Fruit fly (Drosophila melanogaster) whole organism, prepupa: ENCODE results near the gene Nhe2.
A peak's percentile ranks its signal among the peaks of the same experiment; 100 is the strongest.

Experiments used
- CG11294 ChIP-seq: fragments of 200-800 bp; sonication (Bioruptor generic); IDR thresholded peaks from 2 replicates; pipeline ENCODE4 v1.3.6; 2022; ENCODE audit warnings: missing biosample characterization, missing genetic modification characterization
- CG11762 ChIP-seq: fragments of 200-800 bp; sonication (Bioruptor generic); optimal IDR thresholded peaks from 3 replicates; lab custom pipeline; 2016; ENCODE audit warnings: missing biosample characterization, missing genetic modification characterization; ENCODE audit not compliant: insufficient read depth
- CG11902 ChIP-seq: fragments of 200-800 bp; sonication (Bioruptor generic); optimal IDR thresholded peaks from 3 replicates; lab custom pipeline; 2016; ENCODE audit warnings: missing biosample characterization, missing genetic modification characterization
- CG15336 ChIP-seq: fragments of 200-800 bp; sonication (Bioruptor generic); IDR thresholded peaks from 2 replicates; pipeline ENCODE4 v1.3.6; 2022; ENCODE audit warnings: missing biosample characterization, missing genetic modification characterization
- CG1621 ChIP-seq: fragments of 200-800 bp; sonication (Bioruptor generic); optimal IDR thresholded peaks from 3 replicates; lab custom pipeline; 2018; ENCODE audit warnings: missing biosample characterization, mild to moderate bottlenecking, missing genetic modification characterization
- CG16779 ChIP-seq: fragments of 200-800 bp; sonication (Bioruptor generic); optimal IDR thresholded peaks from 3 replicates; lab custom pipeline; 2017; ENCODE audit warnings: missing biosample characterization, mild to moderate bottlenecking, missing genetic modification characterization
- CG31627 ChIP-seq: fragments of 200-800 bp; sonication (Bioruptor generic); optimal IDR thresholded peaks from 3 replicates; lab custom pipeline; 2016; ENCODE audit warnings: missing biosample characterization, missing genetic modification characterization
- CG32006 ChIP-seq: fragments of 200-800 bp; sonication (Bioruptor generic); optimal IDR thresholded peaks from 3 replicates; lab custom pipeline; 2017; ENCODE audit warnings: missing biosample characterization, mild to moderate bottlenecking, missing genetic modification characterization
- CG34406 ChIP-seq: fragments of 200-800 bp; sonication (Bioruptor generic); optimal IDR thresholded peaks from 3 replicates; lab custom pipeline; 2016; ENCODE audit warnings: missing biosample characterization, missing genetic modification characterization
- CG3919 ChIP-seq: fragments of 200-800 bp; sonication (Bioruptor generic); optimal IDR thresholded peaks from 3 replicates; lab custom pipeline; 2016; ENCODE audit warnings: missing biosample characterization, missing genetic modification characterization
- CG4318 ChIP-seq: fragments of 200-800 bp; sonication (Bioruptor generic); optimal IDR thresholded peaks from 3 replicates; lab custom pipeline; 2017; ENCODE audit warnings: missing biosample characterization, mild to moderate bottlenecking, missing genetic modification characterization
- CG6276 ChIP-seq: fragments of 200-800 bp; sonication (Bioruptor generic); optimal IDR thresholded peaks from 2 replicates; lab custom pipeline; 2017; ENCODE audit warnings: missing biosample characterization, mild to moderate bottlenecking, missing genetic modification characterization
- CG6792 ChIP-seq: fragments of 200-800 bp; sonication (Bioruptor generic); optimal IDR thresholded peaks from 3 replicates; lab custom pipeline; 2016; ENCODE audit warnings: missing biosample characterization, missing genetic modification characterization
- CG6808 ChIP-seq: fragments of 200-800 bp; sonication (Bioruptor generic); optimal IDR thresholded peaks from 3 replicates; lab custom pipeline; 2017; ENCODE audit warnings: missing biosample characterization, missing genetic modification characterization, mild to moderate bottlenecking, moderate library complexity, missing genetic modification reagents
- CG7368 ChIP-seq: fragments of 200-800 bp; sonication (Bioruptor generic); optimal IDR thresholded peaks from 3 replicates; lab custom pipeline; 2016; ENCODE audit warnings: missing biosample characterization, missing genetic modification characterization
- CG8119 ChIP-seq: fragments of 200-800 bp; sonication (Bioruptor generic); IDR thresholded peaks from 3 replicates; pipeline ENCODE4 v1.3.6; 2022; ENCODE audit warnings: missing biosample characterization, missing genetic modification characterization
- CG8632 ChIP-seq: fragments of 200-800 bp; sonication (Bioruptor generic); optimal IDR thresholded peaks from 3 replicates; lab custom pipeline; 2016; ENCODE audit warnings: missing biosample characterization, missing genetic modification characterization
- CG9139 ChIP-seq: fragments of 200-800 bp; sonication (Bioruptor generic); optimal IDR thresholded peaks from 3 replicates; lab custom pipeline; 2017; ENCODE audit warnings: missing biosample characterization, mild to moderate bottlenecking, missing genetic modification characterization
- Eip75B ChIP-seq: fragments of 200-800 bp; sonication (Bioruptor generic); optimal IDR thresholded peaks from 3 replicates; lab custom pipeline; 2016; ENCODE audit warnings: missing biosample characterization, missing genetic modification characterization
- Eip78C ChIP-seq: fragments of 200-800 bp; sonication (Bioruptor generic); peaks from one replicate; lab custom pipeline; 2016; ENCODE audit warnings: missing biosample characterization, missing genetic modification characterization
- Eip93F ChIP-seq: fragments of 200-800 bp; sonication (Bioruptor generic); optimal IDR thresholded peaks from 2 replicates; lab custom pipeline; 2016; ENCODE audit warnings: missing biosample characterization, mild to moderate bottlenecking, missing genetic modification characterization
- Ets21C ChIP-seq: fragments of 200-800 bp; sonication (Bioruptor generic); optimal IDR thresholded peaks from 3 replicates; lab custom pipeline; 2016; ENCODE audit warnings: missing biosample characterization, missing genetic modification characterization
- Ets96B ChIP-seq: fragments of 200-800 bp; optimal IDR thresholded peaks from 2 replicates; lab custom pipeline; 2019; ENCODE audit warnings: missing biosample characterization, mild to moderate bottlenecking, missing genetic modification characterization, moderate library complexity
- Gug ChIP-seq: fragments of 200-800 bp; sonication (Bioruptor generic); IDR thresholded peaks from 2 replicates; pipeline ENCODE4 v1.3.6; 2022; ENCODE audit warnings: missing biosample characterization, missing genetic modification characterization
- Hr4 ChIP-seq: fragments of 200-800 bp; sonication (Bioruptor generic); optimal IDR thresholded peaks from 3 replicates; lab custom pipeline; 2016; ENCODE audit warnings: missing biosample characterization, missing genetic modification characterization
- Lpt ChIP-seq: fragments of 200-800 bp; sonication (Bioruptor generic); optimal IDR thresholded peaks from 3 replicates; lab custom pipeline; 2016; ENCODE audit warnings: missing biosample characterization, missing genetic modification characterization
- Smox ChIP-seq: fragments of 200-800 bp; sonication (Bioruptor generic); optimal IDR thresholded peaks from 3 replicates; lab custom pipeline; 2016; ENCODE audit warnings: missing biosample characterization, missing genetic modification characterization
- Sox102F ChIP-seq: fragments of 200-800 bp; sonication (Bioruptor generic); optimal IDR thresholded peaks from 2 replicates; lab custom pipeline; 2016; ENCODE audit warnings: missing biosample characterization, mild to moderate bottlenecking, missing genetic modification characterization
- Sox14 ChIP-seq: fragments of 200-800 bp; sonication (Bioruptor generic); optimal IDR thresholded peaks from 3 replicates; lab custom pipeline; 2016; ENCODE audit warnings: missing biosample characterization, missing genetic modification characterization
- Sox15 ChIP-seq: fragments of 200-800 bp; sonication (Bioruptor generic); optimal IDR thresholded peaks from 3 replicates; lab custom pipeline; 2016; ENCODE audit warnings: missing biosample characterization, missing genetic modification characterization
- achi ChIP-seq: fragments of 200-800 bp; sonication (Bioruptor generic); optimal IDR thresholded peaks from 3 replicates; lab custom pipeline; 2016; ENCODE audit warnings: missing biosample characterization, missing genetic modification characterization
- cyc ChIP-seq: fragments of 200-800 bp; sonication (Bioruptor generic); optimal IDR thresholded peaks from 3 replicates; lab custom pipeline; 2016; ENCODE audit warnings: missing biosample characterization, missing genetic modification characterization
- dac ChIP-seq: fragments of 200-800 bp; sonication (Bioruptor generic); optimal IDR thresholded peaks from 2 replicates; lab custom pipeline; 2017; ENCODE audit warnings: missing biosample characterization, mild to moderate bottlenecking, missing genetic modification characterization
- dsx ChIP-seq: fragments of 200-800 bp; optimal IDR thresholded peaks from 3 replicates; lab custom pipeline; 2019; ENCODE audit warnings: missing biosample characterization, mild to moderate bottlenecking, missing genetic modification characterization, moderate library complexity; ENCODE audit not compliant: poor library complexity, severe bottlenecking
- eg ChIP-seq: fragments of 200-800 bp; sonication (Bioruptor generic); IDR thresholded peaks from 3 replicates; pipeline ENCODE4 v1.3.6; 2022; ENCODE audit warnings: missing biosample characterization, missing genetic modification characterization
- esn ChIP-seq: fragments of 200-800 bp; sonication (Bioruptor generic); optimal IDR thresholded peaks from 2 replicates; lab custom pipeline; 2016; ENCODE audit warnings: missing biosample characterization, mild to moderate bottlenecking, missing genetic modification characterization, moderate library complexity
- fd59A ChIP-seq: fragments of 200-800 bp; sonication (Bioruptor generic); optimal IDR thresholded peaks from 2 replicates; lab custom pipeline; 2017; ENCODE audit warnings: missing biosample characterization, mild to moderate bottlenecking, missing genetic modification characterization, missing genetic modification reagents
- fkh ChIP-seq: fragments of 200-800 bp; sonication (Bioruptor generic); optimal IDR thresholded peaks from 3 replicates; lab custom pipeline; 2017; ENCODE audit warnings: missing biosample characterization, mild to moderate bottlenecking, missing genetic modification characterization, moderate library complexity
- lz ChIP-seq: fragments of 200-800 bp; sonication (Bioruptor generic); optimal IDR thresholded peaks from 3 replicates; lab custom pipeline; 2016; ENCODE audit warnings: missing biosample characterization, missing genetic modification characterization
- pdm3 ChIP-seq: fragments of 200-800 bp; sonication (Bioruptor generic); optimal IDR thresholded peaks from 3 replicates; lab custom pipeline; 2016; ENCODE audit warnings: missing biosample characterization, missing genetic modification characterization
- salr ChIP-seq, 2 experiments: fragments of 200-800 bp; sonication (Bioruptor generic); optimal IDR thresholded peaks; 3 replicates each; lab custom pipeline; 2016 to 2018; ENCODE audit warnings: missing biosample characterization in 2 of 2, missing genetic modification characterization in 2 of 2, mild to moderate bottlenecking in 1 of 2
- ss ChIP-seq, 2 experiments: fragments of 200-800 bp; sonication (Bioruptor generic); optimal IDR thresholded peaks; 2 replicates in 1 of 2; 3 replicates in 1 of 2; lab custom pipeline; 2017 to 2018; ENCODE audit warnings: mild to moderate bottlenecking in 2 of 2, missing biosample characterization in 2 of 2, missing genetic modification characterization in 2 of 2, moderate library complexity in 1 of 2
- svp ChIP-seq: fragments of 200-800 bp; sonication (Bioruptor generic); peaks from one replicate; lab custom pipeline; 2016; ENCODE audit warnings: missing biosample characterization, missing genetic modification characterization
- vri ChIP-seq: fragments of 200-800 bp; sonication (Bioruptor generic); optimal IDR thresholded peaks from 3 replicates; lab custom pipeline; 2016; ENCODE audit warnings: missing biosample characterization, mild to moderate bottlenecking, missing genetic modification characterization

The Nhe2 gene

DNA sequence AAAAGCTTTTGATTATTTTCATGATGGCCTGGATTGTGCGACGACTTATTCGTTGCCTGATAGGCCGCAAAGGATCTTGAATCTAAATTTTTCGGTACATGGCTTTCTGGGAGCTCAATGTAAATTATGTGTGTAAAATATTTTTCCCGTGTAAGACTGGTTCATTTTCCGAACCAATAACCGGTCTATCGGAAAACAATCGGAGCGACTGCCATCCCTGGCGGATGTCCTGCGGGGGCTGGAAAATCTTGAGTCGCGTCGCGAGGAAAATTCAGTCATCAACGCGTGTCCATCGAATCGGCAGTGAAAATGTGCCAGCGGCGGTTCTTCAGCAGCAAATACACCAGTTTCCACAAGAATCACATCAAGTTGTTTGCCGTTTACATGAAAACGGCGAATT is at the start of gene Nhe2, which contains the start of gene CG46307:
Nhe2 (plus strand) TSS at position 243 of the 400 bp plus-strand sequence.
CG46307 (plus strand) TSS at position 243 of the 400 bp plus-strand sequence.
- no peak for TF ChIP-seq cyc
- TF ChIP-seq esn = peak; percentile 23
- TF ChIP-seq Eip78C (GFP tag; lab: Kevin White, UChicago) = peak; percentile 14

dm6 chr2L:21061591-21061990 is 42.8 kb upstream of the Nhe2 start:
- TF ChIP-seq Eip78C (GFP tag; lab: Kevin White, UChicago) (no peak), ss (GFP tag; optimal IDR thresholded peaks at IDR 0.05; lab: Kevin White, UChicago) (peak in 1 of 2 experiments; percentile 63), salr (GFP tag; optimal IDR thresholded peaks at IDR 0.05; lab: Kevin White, UChicago) (peak in 1 of 2 experiments; percentile 53), dsx (peak; percentile 67), svp (no peak)

DNA sequence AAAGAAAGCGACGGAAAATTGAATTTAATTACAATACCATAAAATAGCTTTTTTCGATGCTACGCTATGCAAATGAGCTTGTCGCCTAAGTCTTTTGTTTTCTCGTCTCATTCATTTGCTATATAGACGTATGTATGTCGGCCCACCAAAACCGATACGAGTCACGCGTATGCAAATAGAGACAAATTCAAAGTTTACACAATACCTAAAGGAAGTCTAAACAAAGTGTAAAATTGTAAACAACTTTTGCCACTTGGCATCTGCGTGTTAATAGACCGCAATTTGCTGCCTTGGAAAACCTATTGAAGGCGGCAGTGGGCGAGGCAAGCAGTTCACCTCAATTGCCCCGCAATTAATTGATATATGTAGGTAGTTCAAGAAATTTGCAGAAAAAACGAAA is 41.8 kb upstream of the Nhe2 start:
- TF ChIP-seq CG8119 (GFP tag; lab: Robert Waterston, UW) (no peak), lz (GFP tag; lab: Kevin White, UChicago) (no peak), Hr4 (no peak), fkh (GFP tag; lab: Kevin White, UChicago) (peak; percentile 33), CG11902 (GFP tag; lab: Kevin White, UChicago) (no peak), CG34406 (no peak)
- TF ChIP-seq, all 60 proteins: peak for 1

DNA sequence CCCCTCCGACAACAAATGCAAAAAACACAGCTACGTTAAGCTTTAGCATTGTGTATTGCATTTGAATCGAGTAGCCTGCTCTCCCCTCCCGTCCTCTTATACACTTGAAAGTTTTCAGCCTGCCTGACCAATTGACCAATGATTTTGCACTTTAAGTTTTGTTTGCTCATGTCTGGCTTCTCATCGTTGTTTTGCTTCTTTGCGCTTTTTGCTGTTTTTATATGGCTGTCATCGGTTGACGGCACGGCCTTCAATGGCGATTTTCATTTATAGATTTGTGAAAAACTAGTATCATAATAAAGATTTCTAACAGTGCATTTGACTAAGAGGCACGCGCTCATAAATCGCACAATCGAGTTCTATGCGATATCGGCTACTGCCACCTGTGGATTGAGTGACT is 38.5 kb upstream of the Nhe2 start:
- TF ChIP-seq vri (no peak), dsx (no peak), Ets96B (tag; lab: Kevin White, UChicago) (no peak), CG6792 (GFP tag; lab: Kevin White, UChicago) (no peak), CG32006 (GFP tag; lab: Kevin White, UChicago) (peak; percentile 62), pdm3 (GFP tag; lab: Kevin White, UChicago) (peak; percentile 16), salr (GFP tag; optimal IDR thresholded peaks at IDR 0.05; lab: Kevin White, UChicago) (no peak), lz (GFP tag; lab: Kevin White, UChicago) (no peak), Sox102F (GFP tag; lab: Kevin White, UChicago) (no peak), CG9139 (GFP tag; lab: Kevin White, UChicago) (no peak), Lpt (GFP tag; lab: Kevin White, UChicago) (peak; percentile 19), CG6276 (GFP tag; lab: Kevin White, UChicago) (peak; percentile 42), ss (GFP tag; optimal IDR thresholded peaks at IDR 0.05; lab: Kevin White, UChicago) (no peak), CG15336 (GFP tag; lab: Robert Waterston, UW) (peak; percentile 28; the same call in 1 of the 2 replicates), svp (peak; percentile 19), CG4318 (peak; percentile 25), CG8632 (GFP tag; lab: Kevin White, UChicago) (no peak), Eip75B (no peak), CG11294 (GFP tag; lab: Robert Waterston, UW) (peak; percentile 45; the same call in 1 of the 2 replicates), Sox15 (GFP tag; lab: Kevin White, UChicago) (no peak), Gug (GFP tag; lab: Robert Waterston, UW) (peak; percentile 56), dac (GFP tag; lab: Kevin White, UChicago) (peak; percentile 3), CG3919 (GFP tag; lab: Kevin White, UChicago) (peak; percentile 2), eg (GFP tag; lab: Robert Waterston, UW) (peak; percentile 78), Hr4 (peak; percentile 47)
- TF ChIP-seq, all 60 proteins: peak for 13

DNA sequence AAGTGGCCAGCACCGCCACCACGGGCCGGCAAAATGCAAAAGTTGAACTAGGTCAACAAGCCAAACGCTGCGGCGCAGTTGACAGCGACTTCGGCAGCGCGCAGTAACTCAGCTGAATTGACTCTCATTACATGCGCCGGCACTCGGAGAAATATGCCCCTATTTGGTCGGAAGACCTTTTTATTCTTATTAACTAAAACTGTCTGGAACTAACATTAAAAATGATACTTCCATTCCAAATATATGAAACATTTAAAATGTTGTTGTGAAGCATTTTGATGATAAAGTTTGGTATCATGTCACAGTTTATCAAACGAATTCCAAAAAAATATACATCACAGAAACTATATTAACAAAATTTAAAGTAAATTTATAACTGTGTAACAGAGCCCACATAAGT is 37.2 kb upstream of the Nhe2 start:
- TF ChIP-seq CG16779 (tag; lab: Kevin White, UChicago) (no peak), CG9139 (GFP tag; lab: Kevin White, UChicago) (no peak), vri (no peak), Sox14 (GFP tag; lab: Kevin White, UChicago) (no peak), Eip93F (GFP tag; lab: Kevin White, UChicago) (no peak), Smox (GFP tag; lab: Kevin White, UChicago) (no peak), CG11762 (GFP tag; lab: Kevin White, UChicago) (no peak), Ets21C (GFP tag; lab: Kevin White, UChicago) (no peak), CG6808 (GFP tag; lab: Kevin White, UChicago) (no peak), Gug (GFP tag; lab: Robert Waterston, UW) (peak; percentile 35; the same call in 1 of the 2 replicates), achi (GFP tag; lab: Kevin White, UChicago) (no peak), CG6276 (GFP tag; lab: Kevin White, UChicago) (peak; percentile 59), ss (GFP tag; optimal IDR thresholded peaks at IDR 0.05; lab: Kevin White, UChicago) (no peak), CG7368 (GFP tag; lab: Kevin White, UChicago) (no peak), fd59A (GFP tag; lab: Kevin White, UChicago) (no peak), CG6792 (GFP tag; lab: Kevin White, UChicago) (no peak), CG31627 (GFP tag; lab: Kevin White, UChicago) (no peak), CG34406 (no peak), CG1621 (no peak), Sox102F (GFP tag; lab: Kevin White, UChicago) (no peak)
